Fruit fly (Drosophila melanogaster): ENCODE measurements around the gene inaF-D.

- no peak for TF ChIP-seq CG1529 (GFP tag; optimal IDR thresholded peaks at IDR 0.05)
- TF ChIP-seq Elba2 (GFP tag; optimal IDR thresholded peaks at IDR 0.05), result no peak
Measured at dm6 chrX:11716731-11717326, 12.1 kb downstream of the inaF-D start, which contains the start of gene prtp.

Data from whole organism, embryonic.